Fruit fly (Drosophila melanogaster) whole organism, wandering third instar larva: ENCODE data around the gene RpLP1.

Experiments
- Hnf4 ChIP-seq: fragments of 200-800 bp; sonication (Bioruptor generic); optimal IDR thresholded peaks from 2 replicates; lab custom pipeline; 2016; ENCODE audit warnings: missing biosample characterization, mild to moderate bottlenecking, missing genetic modification characterization
- OdsH ChIP-seq: fragments of 200-800 bp; sonication (Bioruptor generic); optimal IDR thresholded peaks from 2 replicates; lab custom pipeline; 2016; ENCODE audit warnings: missing biosample characterization, mild to moderate bottlenecking, missing genetic modification characterization
- Rel ChIP-seq, 2 experiments: fragments of 200-800 bp; sonication (Bioruptor generic) in 1 of 2; optimal IDR thresholded peaks; 2 replicates in 1 of 2; 3 replicates in 1 of 2; lab custom pipeline; 2016 to 2019; ENCODE audit warnings: mild to moderate bottlenecking in 2 of 2, missing biosample characterization in 2 of 2, missing genetic modification characterization in 2 of 2, moderate library complexity in 1 of 2
- Sp1 ChIP-seq: fragments of 200-800 bp; sonication (Bioruptor generic); optimal IDR thresholded peaks from 3 replicates; lab custom pipeline; 2019; ENCODE audit warnings: missing biosample characterization, mild to moderate bottlenecking, missing genetic modification characterization, moderate library complexity
- Vsx2 ChIP-seq: fragments of 200-300, 225-300 bp; sonication (Bioruptor generic); optimal IDR thresholded peaks from 2 replicates; lab custom pipeline; 2018; ENCODE audit warnings: missing biosample characterization, missing genetic modification characterization; ENCODE audit not compliant: partially characterized antibody
- fru ChIP-seq: fragments of 200-800 bp; sonication (Bioruptor generic); optimal IDR thresholded peaks from 3 replicates; lab custom pipeline; 2016; ENCODE audit warnings: missing biosample characterization, mild to moderate bottlenecking, missing genetic modification characterization
- h ChIP-seq: fragments of 200-800 bp; sonication (Bioruptor generic); optimal IDR thresholded peaks from 3 replicates; lab custom pipeline; 2016; ENCODE audit warnings: missing biosample characterization, mild to moderate bottlenecking, missing genetic modification characterization

Gene RpLP1

DNA sequence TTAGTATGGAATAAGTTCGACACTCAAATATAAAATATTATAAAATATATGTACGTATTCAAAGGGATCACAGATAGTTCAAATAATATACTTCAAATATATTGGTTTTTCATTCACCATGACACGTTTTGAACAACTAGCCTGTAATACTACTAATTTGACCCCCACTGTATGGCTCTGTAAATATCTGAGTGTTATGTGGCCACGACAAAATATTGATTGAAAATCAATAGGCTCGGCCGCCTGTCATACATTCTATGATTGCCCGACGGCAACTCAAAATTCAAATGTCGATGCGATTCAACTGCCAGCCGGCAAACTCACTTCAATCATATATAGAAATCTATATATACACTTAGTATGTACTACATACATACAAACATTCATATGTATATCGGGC lies 50.2 kb downstream of the RpLP1 start:
- no peak for TF ChIP-seq OdsH (GFP tag; lab: Kevin White, UChicago)
- no peak for TF ChIP-seq Sp1 (GFP tag; lab: Kevin White, UChicago)
- TF ChIP-seq Vsx2 (GFP tag; lab: Kevin White, UChicago): no peak
- no peak for TF ChIP-seq Rel (GFP tag; optimal IDR thresholded peaks at IDR 0.05; lab: Kevin White, UChicago)
- TF ChIP-seq Rel (tag; optimal IDR thresholded peaks at IDR 0.05; lab: Kevin White, UChicago): no peak
- no peak for TF ChIP-seq h (GFP tag; lab: Kevin White, UChicago)
- TF ChIP-seq Hnf4 (GFP tag; lab: Kevin White, UChicago): no peak
- no peak for TF ChIP-seq fru
- TF ChIP-seq, all 38 proteins: peak for 0
